Worm (Caenorhabditis elegans): Measurements from ENCODE around the gene ric-8.

ric-8 gene

ce11 chrIV:2663953-2664900, 21.5 kb downstream of the ric-8 start, which contains the start of gene Y69A2AR.31:
Gene Y69A2AR.31, minus strand, starts transcription at chrIV:2664003.
- no peak for TF ChIP-seq nhr-23 (tag; optimal IDR thresholded peaks at IDR 0.05)
- TF ChIP-seq blmp-1 (tag; optimal IDR thresholded peaks at IDR 0.05; ENCODE audit: insufficient read depth) = no peak
- TF ChIP-seq lsy-2 (tag; optimal IDR thresholded peaks at IDR 0.05) = peak; percentile 15 to 58
- no peak for TF ChIP-seq nhr-25 (tag; optimal IDR thresholded peaks at IDR 0.05)
- peak; percentile 31 for TF ChIP-seq nhr-129 (tag; optimal IDR thresholded peaks at IDR 0.05)
- TF ChIP-seq dmd-4 (tag; optimal IDR thresholded peaks at IDR 0.05) = no peak
- no peak for TF ChIP-seq lin-13 (GFP tag; optimal IDR thresholded peaks at IDR 0.05)
- TF ChIP-seq C34F6.9 (tag; optimal IDR thresholded peaks at IDR 0.05) = peak; percentile 29
- TF ChIP-seq unc-55 (GFP tag; optimal IDR thresholded peaks at IDR 0.05) = peak; percentile 10
- no peak for TF ChIP-seq crh-2 (tag; optimal IDR thresholded peaks at IDR 0.05)
- no peak for TF ChIP-seq ztf-11 (tag; optimal IDR thresholded peaks at IDR 0.05)
- TF ChIP-seq unc-62 (GFP tag; optimal IDR thresholded peaks at IDR 0.05) = no peak
- no peak for TF ChIP-seq R02D3.7 (tag; optimal IDR thresholded peaks at IDR 0.05)
- no peak for TF ChIP-seq ZK546.5 (tag; optimal IDR thresholded peaks at IDR 0.05)
- no peak for TF ChIP-seq ceh-16 (tag; optimal IDR thresholded peaks at IDR 0.05)
- no peak for TF ChIP-seq nhr-6 (tag; optimal IDR thresholded peaks at IDR 0.05)
- no peak for TF ChIP-seq skn-1 (tag; optimal IDR thresholded peaks at IDR 0.05)
- no peak for TF ChIP-seq nhr-12 (tag; optimal IDR thresholded peaks at IDR 0.05)
- peak; percentile 35 for TF ChIP-seq zag-1 (tag; optimal IDR thresholded peaks at IDR 0.05)
- no peak for TF ChIP-seq sma-9 (GFP tag; optimal IDR thresholded peaks at IDR 0.05)
- TF ChIP-seq sma-9 (tag; optimal IDR thresholded peaks at IDR 0.05) = no peak

- TF ChIP-seq sma-9 (GFP tag; optimal IDR thresholded peaks at IDR 0.05) (no peak), sma-9 (tag; optimal IDR thresholded peaks at IDR 0.05) (no peak), aly-2 (tag; optimal IDR thresholded peaks at IDR 0.05) (no peak), ztf-11 (tag; optimal IDR thresholded peaks at IDR 0.05) (no peak), mbf-1 (tag; optimal IDR thresholded peaks at IDR 0.05) (no peak), skn-1 (tag; optimal IDR thresholded peaks at IDR 0.05) (no peak), gmeb-1 (tag; optimal IDR thresholded peaks at IDR 0.05) (no peak), unc-55 (GFP tag; optimal IDR thresholded peaks at IDR 0.05) (no peak), blmp-1 (tag; optimal IDR thresholded peaks at IDR 0.05; ENCODE audit: insufficient read depth) (no peak), nhr-77 (tag; optimal IDR thresholded peaks at IDR 0.05) (no peak), F13H6.1 (tag; optimal IDR thresholded peaks at IDR 0.05) (no peak)
Measured at ce11 chrIV:2664901-2665201, 22.1 kb downstream of the ric-8 start.

- TF ChIP-seq skn-1 (tag; optimal IDR thresholded peaks at IDR 0.05) (no peak), unc-62 (GFP tag; optimal IDR thresholded peaks at IDR 0.05) (no peak), ceh-16 (tag; optimal IDR thresholded peaks at IDR 0.05) (no peak), sma-9 (GFP tag; optimal IDR thresholded peaks at IDR 0.05) (peak; percentile 42), sma-9 (tag; optimal IDR thresholded peaks at IDR 0.05) (no peak), mbf-1 (tag; optimal IDR thresholded peaks at IDR 0.05) (no peak), aly-2 (tag; optimal IDR thresholded peaks at IDR 0.05) (no peak), lsy-2 (tag; optimal IDR thresholded peaks at IDR 0.05) (peak in 1 of 2 experiments; percentile 8), F13H6.1 (tag; optimal IDR thresholded peaks at IDR 0.05) (peak; percentile 47), nhr-129 (tag; optimal IDR thresholded peaks at IDR 0.05) (peak; percentile 25), sem-4 (tag; optimal IDR thresholded peaks at IDR 0.05) (no peak)
Measured at ce11 chrIV:2665388-2665978, 22.7 kb downstream of the ric-8 start.

ce11 chrIV:2666127-2666526, 23.4 kb downstream of the ric-8 start:
- TF ChIP-seq unc-55 (GFP tag; optimal IDR thresholded peaks at IDR 0.05) (peak; percentile 40), nhr-129 (tag; optimal IDR thresholded peaks at IDR 0.05) (peak; percentile 23), nhr-6 (tag; optimal IDR thresholded peaks at IDR 0.05) (no peak), gmeb-1 (tag; optimal IDR thresholded peaks at IDR 0.05) (peak; percentile 13)

- peak; percentile 3 for TF ChIP-seq lin-13 (GFP tag; optimal IDR thresholded peaks at IDR 0.05)
- TF ChIP-seq nhr-25 (tag; optimal IDR thresholded peaks at IDR 0.05) = no peak
- no peak for TF ChIP-seq ama-1 (optimal IDR thresholded peaks at IDR 0.05)
- no peak for TF ChIP-seq unc-62 (GFP tag; optimal IDR thresholded peaks at IDR 0.05)
- TF ChIP-seq lsy-2 (tag; optimal IDR thresholded peaks at IDR 0.05) = peak; percentile 62 to 95
Measured at ce11 chrIV:2666586-2667100, 23.9 kb downstream of the ric-8 start, which contains the start of gene Y69A2AR.1. Gene Y69A2AR.1, plus strand, starts transcription at chrIV:2667050.
